Fruit fly (Drosophila melanogaster) whole organism, embryonic: ENCODE measurements around the gene CG1138.

Experiments used
- Atf3 ChIP-seq: fragments of 200-800 bp; sonication (Bioruptor generic); optimal IDR thresholded peaks from 3 replicates; lab custom pipeline; 2016; ENCODE audit warnings: missing biosample characterization, missing genetic modification characterization
- BtbVII ChIP-seq: fragments of 200-800 bp; sonication (Bioruptor generic); optimal IDR thresholded peaks from 3 replicates; lab custom pipeline; 2017; ENCODE audit warnings: missing biosample characterization, mild to moderate bottlenecking, missing genetic modification characterization
- CG14710 ChIP-seq: fragments of 200-800 bp; sonication (Bioruptor generic); optimal IDR thresholded peaks from 3 replicates; lab custom pipeline; 2019; ENCODE audit warnings: missing biosample characterization, mild to moderate bottlenecking, missing genetic modification characterization, moderate library complexity
- CG15696 ChIP-seq: fragments of 200-800 bp; sonication (Bioruptor generic); optimal IDR thresholded peaks from 2 replicates; lab custom pipeline; 2019; ENCODE audit warnings: missing biosample characterization, mild to moderate bottlenecking, missing genetic modification characterization, moderate library complexity
- CG16863 ChIP-seq: fragments of 200-800 bp; sonication (Bioruptor generic); optimal IDR thresholded peaks from 3 replicates; lab custom pipeline; 2016; ENCODE audit warnings: missing biosample characterization, missing genetic modification characterization
- CG17328 ChIP-seq: fragments of 200-800 bp; sonication (Bioruptor generic); IDR thresholded peaks from 2 replicates; pipeline ENCODE4 v1.3.6; 2022; ENCODE audit warnings: missing biosample characterization, missing genetic modification characterization
- CG17612 ChIP-seq: fragments of 200-800 bp; sonication (Bioruptor generic); IDR thresholded peaks from 2 replicates; pipeline ENCODE4 v1.3.6; 2022; ENCODE audit warnings: missing biosample characterization, missing genetic modification characterization
- CG17802 ChIP-seq: fragments of 200-800 bp; sonication (Bioruptor generic); optimal IDR thresholded peaks from 2 replicates; lab custom pipeline; 2018; ENCODE audit warnings: missing biosample characterization, mild to moderate bottlenecking, missing genetic modification characterization, moderate library complexity
- CG3163 ChIP-seq: fragments of 200-800 bp; sonication (Bioruptor generic); optimal IDR thresholded peaks from 3 replicates; lab custom pipeline; 2016; ENCODE audit warnings: missing biosample characterization, missing genetic modification characterization
- CG3995 ChIP-seq: fragments of 200-800 bp; sonication (Bioruptor generic); optimal IDR thresholded peaks from 3 replicates; lab custom pipeline; 2016; ENCODE audit warnings: missing biosample characterization, missing genetic modification characterization
- CG4328 ChIP-seq: fragments of 200-800 bp; sonication (Bioruptor generic); optimal IDR thresholded peaks from 3 replicates; lab custom pipeline; 2017; ENCODE audit warnings: missing biosample characterization, missing genetic modification reagents, missing genetic modification characterization
- CG6854 ChIP-seq: fragments of 200-800 bp; sonication (Bioruptor generic); optimal IDR thresholded peaks from 3 replicates; lab custom pipeline; 2017; ENCODE audit warnings: missing biosample characterization, mild to moderate bottlenecking, missing genetic modification characterization
- CG7963 ChIP-seq: fragments of 200-800 bp; sonication (Bioruptor generic); IDR thresholded peaks from 3 replicates; pipeline ENCODE4 v1.3.6; 2022; ENCODE audit warnings: missing biosample characterization, missing genetic modification characterization; ENCODE audit not compliant: partially characterized antibody
- CTCF ChIP-seq: fragments of 200-800 bp; sonication (Bioruptor generic); optimal IDR thresholded peaks from 2 replicates; lab custom pipeline; 2017; ENCODE audit warnings: missing biosample characterization, mild to moderate bottlenecking, missing genetic modification characterization, moderate library complexity
- Deaf1 ChIP-seq: fragments of 200-800 bp; optimal IDR thresholded peaks from 3 replicates; lab custom pipeline; 2019; ENCODE audit warnings: missing biosample characterization, mild to moderate bottlenecking, missing genetic modification characterization, moderate library complexity
- Dfd ChIP-seq, 2 experiments: fragments of >200 bp; optimal IDR thresholded peaks; 2 replicates each; lab custom pipeline; 2017; ENCODE audit warnings: missing biosample characterization in 2 of 2, missing genetic modification characterization in 2 of 2
- Drgx ChIP-seq: fragments of 200-800 bp; sonication (Bioruptor generic); IDR thresholded peaks from 2 replicates; pipeline ENCODE4 v1.3.6; 2022; ENCODE audit warnings: missing biosample characterization, missing genetic modification characterization
- Ets65A ChIP-seq: fragments of 200-800 bp; sonication (Bioruptor generic); peaks from one replicate; lab custom pipeline; 2016; ENCODE audit warnings: missing biosample characterization, missing genetic modification characterization
- Jarid2 ChIP-seq: fragments of 200-800 bp; sonication (Bioruptor generic); optimal IDR thresholded peaks from 3 replicates; lab custom pipeline; 2017; ENCODE audit warnings: mild to moderate bottlenecking, missing biosample characterization, missing genetic modification reagents, missing genetic modification characterization
- MESR4 ChIP-seq: fragments of 200-800 bp; sonication (Bioruptor generic); optimal IDR thresholded peaks from 2 replicates; lab custom pipeline; 2018; ENCODE audit warnings: missing biosample characterization, mild to moderate bottlenecking, missing genetic modification characterization, moderate library complexity
- Mes4 ChIP-seq: fragments of 200-800 bp; sonication (Bioruptor generic); optimal IDR thresholded peaks from 2 replicates; lab custom pipeline; 2016; ENCODE audit warnings: missing biosample characterization, missing genetic modification characterization
- NC2α ChIP-seq: fragments of 200-800 bp; sonication (Bioruptor generic); optimal IDR thresholded peaks from 2 replicates; lab custom pipeline; 2016; ENCODE audit warnings: missing biosample characterization, missing genetic modification characterization
- Nf-YC ChIP-seq: fragments of 200-800 bp; optimal IDR thresholded peaks from 3 replicates; lab custom pipeline; 2019; ENCODE audit warnings: missing biosample characterization, mild to moderate bottlenecking, missing genetic modification characterization, moderate library complexity
- Opbp ChIP-seq: fragments of 200-800 bp; sonication (Bioruptor generic); IDR thresholded peaks from 3 replicates; pipeline ENCODE4 v1.3.6; 2022; ENCODE audit warnings: missing biosample characterization, missing genetic modification characterization; ENCODE audit not compliant: partially characterized antibody
- Six4 ChIP-seq: fragments of 200-800 bp; sonication (Bioruptor generic); optimal IDR thresholded peaks from 2 replicates; lab custom pipeline; 2016; ENCODE audit warnings: missing biosample characterization, missing genetic modification characterization
- Trl ChIP-seq, 3 experiments: fragments of >200 bp in 2 of 3; fragments of 200-800 bp in 1 of 3; sonication (Bioruptor generic) in 1 of 3; optimal IDR thresholded peaks; 2 replicates in 1 of 3; 3 replicates in 2 of 3; lab custom pipeline; 2016 to 2017; ENCODE audit warnings: missing biosample characterization in 1 of 3, missing genetic modification characterization in 1 of 3
- Xbp1 ChIP-seq: fragments of 200-800 bp; sonication (Bioruptor generic); optimal IDR thresholded peaks from 3 replicates; lab custom pipeline; 2016; ENCODE audit warnings: missing biosample characterization, mild to moderate bottlenecking, missing genetic modification characterization
- YL-1 ChIP-seq: fragments of 200-800 bp; sonication (Bioruptor generic); optimal IDR thresholded peaks from 3 replicates; lab custom pipeline; 2017; ENCODE audit warnings: missing biosample characterization, mild to moderate bottlenecking, missing genetic modification characterization
- abd-A ChIP-seq: fragments of 200-800 bp; sonication (Bioruptor generic); optimal IDR thresholded peaks from 3 replicates; lab custom pipeline; 2019; ENCODE audit warnings: missing biosample characterization, mild to moderate bottlenecking, missing genetic modification characterization, moderate library complexity
- al ChIP-seq: fragments of 200-800 bp; sonication (Bioruptor generic); IDR thresholded peaks from 2 replicates; pipeline ENCODE4 v1.3.6; 2022; ENCODE audit warnings: missing biosample characterization, missing genetic modification characterization
- cato ChIP-seq: fragments of 200-800 bp; sonication (Bioruptor generic); optimal IDR thresholded peaks from 2 replicates; lab custom pipeline; 2016; ENCODE audit warnings: missing biosample characterization, missing genetic modification characterization, borderline replicate concordance
- chinmo ChIP-seq: fragments of 200-800 bp; sonication (Bioruptor generic); IDR thresholded peaks from 4 replicates; pipeline ENCODE4 v1.3.6; 2022; ENCODE audit warnings: missing biosample characterization, missing genetic modification characterization; ENCODE audit not compliant: partially characterized antibody
- emc ChIP-seq: fragments of 200-800 bp; sonication (Bioruptor generic); optimal IDR thresholded peaks from 2 replicates; lab custom pipeline; 2016; ENCODE audit warnings: missing biosample characterization, missing genetic modification characterization
- ewg ChIP-seq: fragments of 200-800 bp; sonication (Bioruptor generic); optimal IDR thresholded peaks from 3 replicates; lab custom pipeline; 2017; ENCODE audit warnings: mild to moderate bottlenecking, missing biosample characterization, missing genetic modification reagents, missing genetic modification characterization
- h ChIP-seq: fragments of >200 bp; optimal IDR thresholded peaks from 2 replicates; lab custom pipeline; 2017
- phol ChIP-seq: fragments of 200-800 bp; sonication (Bioruptor generic); optimal IDR thresholded peaks from 3 replicates; lab custom pipeline; 2018; ENCODE audit warnings: missing biosample characterization, mild to moderate bottlenecking, missing genetic modification characterization, moderate library complexity
- pros ChIP-seq: fragments of 200-800 bp; sonication (Bioruptor generic); optimal IDR thresholded peaks from 3 replicates; lab custom pipeline; 2019; ENCODE audit warnings: missing biosample characterization, mild to moderate bottlenecking, missing genetic modification characterization, moderate library complexity
- rib ChIP-seq: fragments of 200-800 bp; sonication (Bioruptor generic); IDR thresholded peaks from 2 replicates; pipeline ENCODE4 v1.3.6; 2022; ENCODE audit warnings: missing biosample characterization, missing genetic modification characterization
- seq ChIP-seq: fragments of 200-800 bp; sonication (Bioruptor generic); IDR thresholded peaks from 2 replicates; pipeline ENCODE4 v1.3.6; 2022; ENCODE audit warnings: missing biosample characterization, missing genetic modification characterization
- sim ChIP-seq: fragments of 200-800 bp; sonication (Bioruptor generic); IDR thresholded peaks from 2 replicates; pipeline ENCODE4 v1.3.6; 2022; ENCODE audit warnings: missing biosample characterization, missing genetic modification characterization
- tin ChIP-seq: fragments of 200-800 bp; sonication (Bioruptor generic); optimal IDR thresholded peaks from 3 replicates; lab custom pipeline; 2016; ENCODE audit warnings: missing biosample characterization, missing genetic modification characterization
- tio ChIP-seq: fragments of 200-800 bp; sonication (Bioruptor generic); optimal IDR thresholded peaks from 2 replicates; lab custom pipeline; 2017; ENCODE audit warnings: missing biosample characterization, missing genetic modification characterization, inconsistent platforms

The CG1138 gene

dm6 chr3R:6608814-6609213 is 11.0 kb upstream of the CG1138 start, which contains the start of gene glob2:
Gene glob2 (minus strand): TSS chr3R:6608914.
- no peak for TF ChIP-seq MESR4 (GFP tag; lab: Kevin White, UChicago)
- no peak for TF ChIP-seq CG17802 (tag; lab: Kevin White, UChicago)
- TF ChIP-seq Nf-YC = no peak
- TF ChIP-seq Drgx = no peak
- no peak for TF ChIP-seq al (GFP tag; lab: Robert Waterston, UW)
- no peak for TF ChIP-seq YL-1
- no peak for TF ChIP-seq NC2α
- no peak for TF ChIP-seq Mes4 (GFP tag; lab: Kevin White, UChicago)
- no peak for TF ChIP-seq Six4 (GFP tag; lab: Kevin White, UChicago)
- no peak for TF ChIP-seq emc (GFP tag; lab: Kevin White, UChicago)
- no peak for TF ChIP-seq CG16863 (GFP tag; lab: Kevin White, UChicago)
- no peak for TF ChIP-seq Atf3 (GFP tag; lab: Kevin White, UChicago)
- TF ChIP-seq CG4328 (GFP tag; lab: Kevin White, UChicago) = no peak
- TF ChIP-seq Xbp1 (GFP tag; lab: Kevin White, UChicago) = no peak
- TF ChIP-seq CG6854 (GFP tag; lab: Kevin White, UChicago) = no peak
- no peak for TF ChIP-seq seq (GFP tag; lab: Robert Waterston, UW)

- TF ChIP-seq CTCF (GFP tag; lab: Kevin White, UChicago) (peak; percentile 57), CG17612 (GFP tag; lab: Robert Waterston, UW) (no peak), rib (GFP tag; lab: Robert Waterston, UW) (no peak)
Measured at dm6 chr3R:6605142-6605541, 7.3 kb upstream of the CG1138 start.

dm6 chr3R:6600942-6601341 is 3.1 kb upstream of the CG1138 start, which contains the start of gene CG31482:
Gene CG31482 (plus strand): TSS chr3R:6601242.
- TF ChIP-seq phol (tag; lab: Kevin White, UChicago) (no peak), Nf-YC (no peak), CG7963 (GFP tag; lab: Robert Waterston, UW) (no peak), CG14710 (tag; lab: Kevin White, UChicago) (no peak), tin (GFP tag; lab: Kevin White, UChicago) (no peak), BtbVII (GFP tag; lab: Kevin White, UChicago) (no peak), Opbp (GFP tag; lab: Robert Waterston, UW) (no peak), CG17328 (GFP tag; lab: Robert Waterston, UW) (no peak), tio (GFP tag; lab: Kevin White, UChicago) (no peak), CG15696 (tag; lab: Kevin White, UChicago) (no peak), pros (GFP tag; lab: Kevin White, UChicago) (no peak), abd-A (tag; lab: Kevin White, UChicago) (no peak)

- peak; percentile 60 for TF ChIP-seq ewg (GFP tag; lab: Kevin White, UChicago)
- peak; percentile 14 for TF ChIP-seq Ets65A (GFP tag; lab: Kevin White, UChicago)
- TF ChIP-seq h (lab: Kevin White, UChicago) = no peak
- 0 out of 4 replicates have a peak, but pooled peaks have one; percentile 19 for TF ChIP-seq chinmo (GFP tag; lab: Robert Waterston, UW)
- TF ChIP-seq CG3995 = peak; percentile 94
- TF ChIP-seq cato (GFP tag; lab: Kevin White, UChicago) = no peak
- TF ChIP-seq Dfd (GFP tag; optimal IDR thresholded peaks at IDR 0.05; lab: Kevin White, UChicago) = no peak
- TF ChIP-seq tin (GFP tag; lab: Kevin White, UChicago) = no peak
- TF ChIP-seq abd-A (tag; lab: Kevin White, UChicago) = peak; percentile 41
- TF ChIP-seq CG3163 (GFP tag; lab: Kevin White, UChicago) = peak; percentile 81
- TF ChIP-seq Deaf1 (tag; lab: Kevin White, UChicago) = peak; percentile 92
- peak; percentile 3 to 31 for TF ChIP-seq Trl (optimal IDR thresholded peaks at IDR 0.05; lab: Kevin White, UChicago)
- TF ChIP-seq Trl (GFP tag; optimal IDR thresholded peaks at IDR 0.05; lab: Kevin White, UChicago) = no peak
- no peak for TF ChIP-seq pros (GFP tag; lab: Kevin White, UChicago)
- peak; percentile 76 for TF ChIP-seq Jarid2 (GFP tag; lab: Kevin White, UChicago)
- no peak for TF ChIP-seq sim (GFP tag; lab: Robert Waterston, UW)
Measured at dm6 chr3R:6593068-6593567, 4.7 kb downstream of the CG1138 start, which contains the start of gene dpr11. Gene dpr11 (minus strand): TSS chr3R:6593330.
